Worm (Caenorhabditis elegans) whole organism, late embryonic: Measurements from ENCODE around the gene ugt-9.

Experiments
- C08G9.2 ChIP-seq: sonication (generic microtip); optimal IDR thresholded peaks from 2 replicates; lab custom pipeline; 2016; ENCODE audit warnings: mild to moderate bottlenecking, missing genetic modification characterization, moderate library complexity, missing compliant biosample characterization
- T23F11.4 ChIP-seq: fragments of 200-800 bp; sonication (Bioruptor generic); optimal IDR thresholded peaks from 2 replicates; lab custom pipeline; 2018; ENCODE audit warnings: mild to moderate bottlenecking, missing genetic modification characterization, missing compliant biosample characterization
- ahr-1 ChIP-seq: sonication (generic microtip); optimal IDR thresholded peaks from 2 replicates; lab custom pipeline; 2016; ENCODE audit warnings: missing genetic modification characterization, missing compliant biosample characterization
- ceh-18 ChIP-seq: sonication (generic microtip); optimal IDR thresholded peaks from 2 replicates; lab custom pipeline; 2016; ENCODE audit warnings: missing genetic modification characterization, missing compliant biosample characterization
- ceh-2 ChIP-seq: sonication (generic microtip); optimal IDR thresholded peaks from 2 replicates; lab custom pipeline; 2016; ENCODE audit warnings: missing genotype, missing genetic modification characterization, missing compliant biosample characterization
- ceh-22 ChIP-seq: sonication (generic microtip); optimal IDR thresholded peaks from 2 replicates; lab custom pipeline; 2017; ENCODE audit warnings: missing biosample characterization, missing genetic modification characterization
- ceh-24 ChIP-seq: sonication (generic microtip); optimal IDR thresholded peaks from 2 replicates; lab custom pipeline; 2016; ENCODE audit warnings: mild to moderate bottlenecking, missing genetic modification characterization, missing compliant biosample characterization
- ceh-30 ChIP-seq: fragments of 150-350 bp; optimal IDR thresholded peaks from 2 replicates; lab custom pipeline; 2014; ENCODE audit warnings: missing biosample characterization, missing genetic modification characterization
- ceh-31 ChIP-seq: sonication (generic microtip); optimal IDR thresholded peaks from 2 replicates; lab custom pipeline; 2016; ENCODE audit warnings: missing genetic modification characterization, missing compliant biosample characterization
- dmd-4 ChIP-seq: sonication (generic microtip); optimal IDR thresholded peaks from 2 replicates; lab custom pipeline; 2016; ENCODE audit warnings: borderline replicate concordance, missing genetic modification characterization, missing compliant biosample characterization
- elt-2 ChIP-seq: sonication (generic microtip); optimal IDR thresholded peaks from 2 replicates; lab custom pipeline; 2016; ENCODE audit warnings: missing genetic modification reagents, missing genetic modification characterization, missing compliant biosample characterization
- eyg-1 ChIP-seq: sonication (generic microtip); optimal IDR thresholded peaks from 2 replicates; lab custom pipeline; 2016; ENCODE audit warnings: missing genotype, missing genetic modification characterization, missing compliant biosample characterization
- fax-1 ChIP-seq: sonication (generic microtip); optimal IDR thresholded peaks from 2 replicates; lab custom pipeline; 2016; ENCODE audit warnings: missing genotype, missing genetic modification characterization, missing compliant biosample characterization
- gmeb-2 ChIP-seq: sonication (generic microtip); optimal IDR thresholded peaks from 2 replicates; lab custom pipeline; 2016; ENCODE audit warnings: missing genetic modification characterization, inconsistent platforms, missing compliant biosample characterization
- hlh-15 ChIP-seq: sonication (generic microtip); optimal IDR thresholded peaks from 2 replicates; lab custom pipeline; 2016; ENCODE audit warnings: missing genetic modification characterization, missing compliant biosample characterization
- hlh-8 ChIP-seq: sonication (generic microtip); optimal IDR thresholded peaks from 2 replicates; lab custom pipeline; 2016; ENCODE audit warnings: missing genotype, missing genetic modification characterization, missing compliant biosample characterization
- lim-6 ChIP-seq: sonication (generic microtip); optimal IDR thresholded peaks from 2 replicates; lab custom pipeline; 2016; ENCODE audit warnings: missing genetic modification characterization, missing compliant biosample characterization
- lin-11 ChIP-seq: fragments of 200-800 bp; sonication (Bioruptor generic); optimal IDR thresholded peaks from 2 replicates; lab custom pipeline; 2018; ENCODE audit warnings: mild to moderate bottlenecking, missing genetic modification characterization, missing compliant biosample characterization
- madf-2 ChIP-seq: sonication (generic microtip); optimal IDR thresholded peaks from 2 replicates; lab custom pipeline; 2017; ENCODE audit warnings: missing genetic modification characterization, missing compliant biosample characterization
- mec-3 ChIP-seq: sonication (generic microtip); optimal IDR thresholded peaks from 2 replicates; lab custom pipeline; 2016; ENCODE audit warnings: borderline replicate concordance, missing genetic modification characterization, missing compliant biosample characterization
- nfya-1 ChIP-seq: sonication (generic microtip); optimal IDR thresholded peaks from 2 replicates; lab custom pipeline; 2017; ENCODE audit warnings: missing genetic modification characterization, mild to moderate bottlenecking, missing compliant biosample characterization, antibody characterized with exemption, moderate library complexity
- nhr-11 ChIP-seq: fragments of 150-350 bp; optimal IDR thresholded peaks from 2 replicates; lab custom pipeline; 2014; ENCODE audit warnings: missing biosample characterization, missing genetic modification characterization
- nhr-232 ChIP-seq: sonication (generic microtip); optimal IDR thresholded peaks from 2 replicates; lab custom pipeline; 2016; ENCODE audit warnings: missing genetic modification characterization, missing compliant biosample characterization
- odd-2 ChIP-seq: sonication (generic microtip); optimal IDR thresholded peaks from 2 replicates; lab custom pipeline; 2017; ENCODE audit warnings: antibody characterized with exemption, mild to moderate bottlenecking, missing genetic modification characterization, missing compliant biosample characterization
- pag-3 ChIP-seq: sonication (generic microtip); optimal IDR thresholded peaks from 2 replicates; lab custom pipeline; 2016; ENCODE audit warnings: missing compliant biosample characterization, missing genetic modification characterization, borderline replicate concordance
- pat-9 ChIP-seq: fragments of 200-800 bp; sonication (Bioruptor generic); optimal IDR thresholded peaks from 2 replicates; lab custom pipeline; 2018; ENCODE audit warnings: mild to moderate bottlenecking, missing genetic modification characterization, moderate library complexity, missing compliant biosample characterization
- pha-2 ChIP-seq: sonication (generic microtip); optimal IDR thresholded peaks from 2 replicates; lab custom pipeline; 2017; ENCODE audit warnings: mild to moderate bottlenecking, missing genetic modification characterization, missing compliant biosample characterization
- sdc-2 ChIP-seq: sonication (generic microtip); optimal IDR thresholded peaks from 2 replicates; lab custom pipeline; 2016; ENCODE audit warnings: missing genotype, missing genetic modification characterization, missing compliant biosample characterization
- sox-2 ChIP-seq: fragments of 200-800 bp; sonication (Bioruptor generic); IDR thresholded peaks from 2 replicates; pipeline ENCODE4 v1.3.6; 2022; ENCODE audit warnings: missing genetic modification reagents, missing genetic modification characterization, missing compliant biosample characterization
- syd-9 ChIP-seq: sonication (generic microtip); optimal IDR thresholded peaks from 2 replicates; lab custom pipeline; 2016; ENCODE audit warnings: mild to moderate bottlenecking, missing genetic modification characterization, moderate library complexity, missing compliant biosample characterization
- tbx-2 ChIP-seq: sonication (generic microtip); optimal IDR thresholded peaks from 2 replicates; lab custom pipeline; 2016; ENCODE audit warnings: missing genetic modification characterization, missing compliant biosample characterization
- ttx-3 ChIP-seq: sonication (generic microtip); optimal IDR thresholded peaks from 2 replicates; lab custom pipeline; 2016; ENCODE audit warnings: missing genetic modification reagents, missing genetic modification characterization, missing compliant biosample characterization
- unc-3 ChIP-seq, 2 experiments: fragments of 200-800 bp in 1 of 2; sonication (Bioruptor generic) in 1 of 2; sonication (generic microtip) in 1 of 2; conservative IDR thresholded peaks in 1 of 2; optimal IDR thresholded peaks in 1 of 2; 2 replicates each; pipeline versions ENCODE4 v1.3.6 to Lab custom; 2016 to 2022; ENCODE audit warnings: missing compliant biosample characterization in 2 of 2, missing genetic modification characterization in 2 of 2, missing genetic modification reagents in 1 of 2
- unc-42 ChIP-seq: sonication (generic microtip); optimal IDR thresholded peaks from 2 replicates; lab custom pipeline; 2016; ENCODE audit warnings: missing genotype, missing genetic modification characterization, missing compliant biosample characterization
- unc-55 ChIP-seq: sonication (generic microtip); optimal IDR thresholded peaks from 2 replicates; lab custom pipeline; 2017; ENCODE audit warnings: missing biosample characterization, missing genetic modification reagents, missing genetic modification characterization
- ztf-16 ChIP-seq: sonication (generic microtip); optimal IDR thresholded peaks from 2 replicates; lab custom pipeline; 2017; ENCODE audit warnings: missing genetic modification characterization, missing compliant biosample characterization

Gene ugt-9

ce11 chrV:4877587-4877986, 18.3 kb upstream of the ugt-9 start, which contains the start of gene T19H12.6:
Gene T19H12.6, minus strand, starts transcription at chrV:4877687.
- TF ChIP-seq hlh-15 (tag; lab: Kevin White, UChicago) (no peak), ceh-22 (no peak), ceh-30 (tag; lab: Kevin White, UChicago) (no peak), eyg-1 (no peak), ztf-16 (no peak), unc-3 (GFP tag; conservative IDR thresholded peaks at IDR 0.05; lab: Robert Waterston, UW) (no peak), unc-3 (tag; optimal IDR thresholded peaks at IDR 0.05; lab: Kevin White, UChicago) (no peak), unc-55 (GFP tag; lab: Kevin White, UChicago) (no peak), ceh-18 (no peak), ceh-31 (tag; lab: Kevin White, UChicago) (no peak), ceh-2 (no peak), lin-11 (tag; lab: Kevin White, UChicago) (no peak)

- no peak for TF ChIP-seq ttx-3 (tag; lab: Kevin White, UChicago)
- TF ChIP-seq sox-2 (GFP tag; lab: Robert Waterston, UW): no peak
- no peak for TF ChIP-seq mec-3
- no peak for TF ChIP-seq nhr-11 (tag; lab: Kevin White, UChicago)
- no peak for TF ChIP-seq odd-2 (tag; lab: Kevin White, UChicago)
- no peak for TF ChIP-seq hlh-8 (tag; lab: Kevin White, UChicago)
- no peak for TF ChIP-seq ceh-30 (tag; lab: Kevin White, UChicago)
- no peak for TF ChIP-seq T23F11.4 (GFP tag; lab: Kevin White, UChicago)
- TF ChIP-seq gmeb-2 (tag; lab: Kevin White, UChicago): no peak
- no peak for TF ChIP-seq tbx-2 (tag; lab: Kevin White, UChicago)
Observed at ce11 chrV:4879251-4879650, 16.6 kb upstream of the ugt-9 start, which contains the start of gene T19H12.15. Gene T19H12.15, minus strand, starts transcription at chrV:4879351.

DNA sequence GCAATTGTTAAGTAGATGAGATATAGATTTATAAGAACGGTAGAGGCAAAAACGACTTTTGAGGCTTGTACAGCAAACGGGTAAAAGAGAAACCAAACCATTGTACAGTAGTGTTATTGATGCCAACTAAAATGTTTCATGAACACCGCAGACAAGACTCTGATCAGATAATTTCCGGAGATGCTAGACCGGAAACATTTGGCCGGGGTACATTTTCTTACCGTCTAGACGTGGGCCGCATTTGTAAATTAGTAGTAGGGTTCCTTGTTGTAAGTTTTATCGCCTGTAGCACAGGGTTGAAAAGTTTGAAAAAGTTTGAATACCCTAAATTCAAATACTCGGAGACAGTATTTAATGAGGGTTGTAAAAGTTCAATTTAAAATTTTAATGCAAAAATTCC, 14.5 kb upstream of the ugt-9 start, which contains the start of gene str-32:
str-32 (minus strand) TSS at position 101 of the 400 bp plus-strand sequence.
- TF ChIP-seq ceh-24 (no peak), nhr-232 (no peak), pag-3 (no peak), ceh-30 (tag; lab: Kevin White, UChicago) (no peak), odd-2 (tag; lab: Kevin White, UChicago) (no peak), dmd-4 (tag; lab: Kevin White, UChicago) (no peak), unc-42 (tag; lab: Kevin White, UChicago) (no peak), ceh-31 (tag; lab: Kevin White, UChicago) (no peak), syd-9 (tag; lab: Kevin White, UChicago) (no peak)

DNA sequence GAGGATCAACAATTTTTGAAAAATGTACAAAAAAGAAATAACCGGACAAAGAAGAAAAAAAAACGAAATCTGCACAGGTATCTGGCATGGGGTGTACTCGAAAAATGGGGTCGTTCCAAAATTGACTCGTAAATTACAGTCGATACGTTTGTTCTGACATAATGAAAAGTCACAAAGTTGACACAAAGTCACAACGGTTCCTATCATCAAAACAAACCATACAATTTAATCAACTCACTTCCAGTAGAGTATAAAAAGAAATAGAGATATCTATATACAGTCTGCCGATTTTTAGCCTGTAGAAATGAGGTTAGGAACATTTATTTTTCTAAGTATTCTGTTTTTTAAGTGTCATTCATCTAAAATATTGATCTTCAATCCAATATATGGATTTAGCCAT, 11.4 kb upstream of the ugt-9 start, which contains the start of gene T19H12.12:
T19H12.12 (plus strand) TSS at position 301 of the 400 bp plus-strand sequence.
- no peak for TF ChIP-seq pat-9
- no peak for TF ChIP-seq fax-1 (tag; lab: Kevin White, UChicago)
- no peak for TF ChIP-seq C08G9.2
- no peak for TF ChIP-seq elt-2 (tag; lab: Kevin White, UChicago)
- no peak for TF ChIP-seq ceh-31 (tag; lab: Kevin White, UChicago)
- TF ChIP-seq sdc-2: no peak
- no peak for TF ChIP-seq madf-2
- no peak for TF ChIP-seq pha-2 (tag; lab: Kevin White, UChicago)
- no peak for TF ChIP-seq ahr-1
- TF ChIP-seq odd-2 (tag; lab: Kevin White, UChicago): no peak

DNA sequence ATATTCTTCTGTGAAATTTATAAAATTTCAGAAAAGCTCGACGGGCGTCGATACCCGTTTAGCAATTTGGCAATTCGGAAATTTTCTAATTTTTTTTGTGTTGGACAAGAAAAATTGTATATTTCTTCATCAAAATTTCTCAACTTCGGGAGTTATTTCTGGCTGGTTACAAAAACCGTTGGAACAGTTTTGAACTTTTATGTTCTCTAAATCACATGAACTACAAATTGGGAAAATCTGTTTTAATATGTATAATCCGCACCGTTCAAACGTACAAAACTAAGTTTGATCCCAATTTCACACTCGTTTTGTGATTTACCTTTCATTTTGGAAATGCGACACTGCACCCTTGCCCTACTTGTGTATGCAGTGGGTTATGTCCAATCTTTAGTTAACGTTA, 10.5 kb upstream of the ugt-9 start, which contains the start of gene T19H12.3:
T19H12.3 (plus strand) TSS at position 301 of the 400 bp plus-strand sequence.
- TF ChIP-seq nfya-1 (no peak), lim-6 (no peak)
